Fruit fly (Drosophila melanogaster) whole organism, embryonic: ENCODE data around the gene PLCXD.

ENCODE experiments used
- Asciz ChIP-seq: fragments of 200-800 bp; sonication (Bioruptor generic); optimal IDR thresholded peaks from 2 replicates; lab custom pipeline; 2017; ENCODE audit warnings: missing biosample characterization, mild to moderate bottlenecking, missing genetic modification characterization, missing genetic modification reagents
- Atf6 ChIP-seq: fragments of 200-800 bp; sonication (Bioruptor generic); IDR thresholded peaks from 2 replicates; pipeline ENCODE4 v1.3.6; 2022; ENCODE audit warnings: missing biosample characterization, missing genetic modification characterization
- CG10654 ChIP-seq: fragments of 200-800 bp; sonication (Bioruptor generic); optimal IDR thresholded peaks from 2 replicates; lab custom pipeline; 2016; ENCODE audit warnings: missing biosample characterization, missing genetic modification characterization
- CG12942 ChIP-seq: fragments of 200-800 bp; sonication (Bioruptor generic); optimal IDR thresholded peaks from 3 replicates; lab custom pipeline; 2016; ENCODE audit warnings: missing biosample characterization, missing genetic modification characterization
- CG14710 ChIP-seq: fragments of 200-800 bp; sonication (Bioruptor generic); optimal IDR thresholded peaks from 3 replicates; lab custom pipeline; 2019; ENCODE audit warnings: missing biosample characterization, mild to moderate bottlenecking, missing genetic modification characterization, moderate library complexity
- CG16813 ChIP-seq: fragments of 200-800 bp; sonication (Bioruptor generic); IDR thresholded peaks from 3 replicates; pipeline ENCODE4 v1.3.6; 2022; ENCODE audit warnings: missing biosample characterization, missing genetic modification characterization; ENCODE audit not compliant: partially characterized antibody
- CG17361 ChIP-seq: fragments of 200-800 bp; sonication (Bioruptor generic); IDR thresholded peaks from 3 replicates; pipeline ENCODE4 v1.3.6; 2022; ENCODE audit warnings: missing biosample characterization, missing genetic modification characterization
- CG1792 ChIP-seq: fragments of 200-800 bp; sonication (Bioruptor generic); optimal IDR thresholded peaks from 2 replicates; lab custom pipeline; 2016; ENCODE audit warnings: missing biosample characterization, missing genetic modification characterization
- CG2116 ChIP-seq: fragments of 200-800 bp; sonication (Bioruptor generic); optimal IDR thresholded peaks from 3 replicates; lab custom pipeline; 2018; ENCODE audit warnings: missing biosample characterization, mild to moderate bottlenecking, missing genetic modification characterization
- CG2120 ChIP-seq: fragments of 200-800 bp; sonication (Bioruptor generic); optimal IDR thresholded peaks from 3 replicates; lab custom pipeline; 2016; ENCODE audit warnings: missing biosample characterization, missing genetic modification characterization
- CG33557 ChIP-seq: fragments of 200-800 bp; sonication (Bioruptor generic); optimal IDR thresholded peaks from 2 replicates; lab custom pipeline; 2019; ENCODE audit warnings: missing biosample characterization, mild to moderate bottlenecking, missing genetic modification characterization, moderate library complexity
- CG34224 ChIP-seq: fragments of 200-800 bp; sonication (Bioruptor generic); IDR thresholded peaks from 3 replicates; pipeline ENCODE4 v1.3.6; 2022; ENCODE audit warnings: missing biosample characterization, missing genetic modification characterization; ENCODE audit not compliant: partially characterized antibody
- CG4424 ChIP-seq: fragments of 200-800 bp; sonication (Bioruptor generic); optimal IDR thresholded peaks from 3 replicates; lab custom pipeline; 2016; ENCODE audit warnings: missing biosample characterization, missing genetic modification characterization
- CG4854 ChIP-seq: fragments of 200-800 bp; sonication (Bioruptor generic); optimal IDR thresholded peaks from 2 replicates; lab custom pipeline; 2016; ENCODE audit warnings: missing biosample characterization, missing genetic modification characterization, inconsistent platforms
- CG6791 ChIP-seq: fragments of 200-800 bp; sonication (Bioruptor generic); IDR thresholded peaks from 3 replicates; pipeline ENCODE4 v1.3.6; 2022; ENCODE audit warnings: missing biosample characterization, missing genetic modification characterization; ENCODE audit not compliant: partially characterized antibody
- CG6854 ChIP-seq: fragments of 200-800 bp; sonication (Bioruptor generic); optimal IDR thresholded peaks from 3 replicates; lab custom pipeline; 2017; ENCODE audit warnings: missing biosample characterization, mild to moderate bottlenecking, missing genetic modification characterization
- CG7372 ChIP-seq: fragments of 200-800 bp; sonication (Bioruptor generic); IDR thresholded peaks from 2 replicates; pipeline ENCODE4 v1.3.6; 2022; ENCODE audit warnings: missing biosample characterization, missing genetic modification characterization
- CG8281 ChIP-seq: fragments of 200-800 bp; sonication (Bioruptor generic); optimal IDR thresholded peaks from 2 replicates; lab custom pipeline; 2018; ENCODE audit warnings: missing biosample characterization, mild to moderate bottlenecking, missing genetic modification characterization, moderate library complexity
- CG8388 ChIP-seq: fragments of 200-800 bp; sonication (Bioruptor generic); optimal IDR thresholded peaks from 2 replicates; lab custom pipeline; 2019; ENCODE audit warnings: missing biosample characterization, mild to moderate bottlenecking, missing genetic modification characterization, moderate library complexity
- CG8944 ChIP-seq: fragments of 200-800 bp; sonication (Bioruptor generic); optimal IDR thresholded peaks from 3 replicates; lab custom pipeline; 2016; ENCODE audit warnings: missing biosample characterization, missing genetic modification characterization
- CG9817 ChIP-seq: fragments of 200-800 bp; sonication (Bioruptor generic); optimal IDR thresholded peaks from 2 replicates; lab custom pipeline; 2018; ENCODE audit warnings: missing biosample characterization, mild to moderate bottlenecking, missing genetic modification characterization, moderate library complexity
- CrebB ChIP-seq: fragments of 200-800 bp; sonication (Bioruptor generic); optimal IDR thresholded peaks from 3 replicates; lab custom pipeline; 2018; ENCODE audit warnings: missing biosample characterization, mild to moderate bottlenecking, missing genetic modification characterization
- Dip3 ChIP-seq: fragments of 200-800 bp; sonication (Bioruptor generic); optimal IDR thresholded peaks from 3 replicates; lab custom pipeline; 2016; ENCODE audit warnings: missing biosample characterization, missing genetic modification characterization
- Dp ChIP-seq: fragments of 200-800 bp; sonication (Bioruptor generic); optimal IDR thresholded peaks from 2 replicates; lab custom pipeline; 2018; ENCODE audit warnings: missing biosample characterization, mild to moderate bottlenecking, missing genetic modification characterization, moderate library complexity
- Drgx ChIP-seq: fragments of 200-800 bp; sonication (Bioruptor generic); IDR thresholded peaks from 2 replicates; pipeline ENCODE4 v1.3.6; 2022; ENCODE audit warnings: missing biosample characterization, missing genetic modification characterization
- H15 ChIP-seq: fragments of 200-800 bp; sonication (Bioruptor generic); IDR thresholded peaks from 3 replicates; pipeline ENCODE4 v1.3.6; 2022; ENCODE audit warnings: missing biosample characterization, missing genetic modification characterization
- HHEX ChIP-seq: fragments of 200-800 bp; sonication (Bioruptor generic); optimal IDR thresholded peaks from 3 replicates; lab custom pipeline; 2017; ENCODE audit warnings: missing biosample characterization, mild to moderate bottlenecking, missing genetic modification characterization, missing genetic modification reagents
- Hand ChIP-seq: fragments of 200-800 bp; sonication (Bioruptor generic); optimal IDR thresholded peaks from 2 replicates; lab custom pipeline; 2017; ENCODE audit warnings: mild to moderate bottlenecking, missing biosample characterization, missing genetic modification reagents, missing genetic modification characterization
- Hr3 ChIP-seq: fragments of 200-800 bp; sonication (Bioruptor generic); optimal IDR thresholded peaks from 3 replicates; lab custom pipeline; 2016; ENCODE audit warnings: missing biosample characterization, missing genetic modification characterization
- Lhr ChIP-seq: fragments of 200-800 bp; sonication (Bioruptor generic); optimal IDR thresholded peaks from 3 replicates; lab custom pipeline; 2017; ENCODE audit warnings: mild to moderate bottlenecking, missing biosample characterization, missing genetic modification reagents, missing genetic modification characterization
- Med ChIP-seq: fragments of 200-800 bp; sonication (Bioruptor generic); peaks from one replicate; lab custom pipeline; 2016; ENCODE audit warnings: missing biosample characterization, missing genetic modification characterization, mild to moderate bottlenecking, inconsistent platforms, moderate library complexity
- Mes4 ChIP-seq: fragments of 200-800 bp; sonication (Bioruptor generic); optimal IDR thresholded peaks from 2 replicates; lab custom pipeline; 2016; ENCODE audit warnings: missing biosample characterization, missing genetic modification characterization
- NK7.1 ChIP-seq: fragments of 200-800 bp; sonication (Bioruptor generic); optimal IDR thresholded peaks from 3 replicates; lab custom pipeline; 2016; ENCODE audit warnings: missing biosample characterization, missing genetic modification characterization
- Side ChIP-seq: fragments of 200-800 bp; sonication (Bioruptor generic); optimal IDR thresholded peaks from 2 replicates; lab custom pipeline; 2016; ENCODE audit warnings: missing biosample characterization, missing genetic modification characterization
- chif ChIP-seq, 2 experiments: fragments of 200-800 bp; sonication (Bioruptor generic); optimal IDR thresholded peaks; 3 replicates each; lab custom pipeline; 2016; ENCODE audit warnings: missing biosample characterization in 2 of 2, missing genetic modification characterization in 2 of 2
- crol ChIP-seq: fragments of 200-800 bp; sonication (Bioruptor generic); IDR thresholded peaks from 2 replicates; pipeline ENCODE4 v1.3.6; 2022; ENCODE audit warnings: missing biosample characterization, missing genetic modification characterization
- dimm ChIP-seq: fragments of 200-800 bp; sonication (Bioruptor generic); IDR thresholded peaks from 2 replicates; pipeline ENCODE4 v1.3.6; 2022; ENCODE audit warnings: missing biosample characterization, missing genetic modification characterization
- fu2 ChIP-seq: fragments of 200-800 bp; sonication (Bioruptor generic); optimal IDR thresholded peaks from 2 replicates; lab custom pipeline; 2016; ENCODE audit warnings: missing biosample characterization, missing genetic modification characterization
- gcm2 ChIP-seq: fragments of 200-800 bp; sonication (Bioruptor generic); optimal IDR thresholded peaks from 2 replicates; lab custom pipeline; 2016; ENCODE audit warnings: missing biosample characterization, missing genetic modification characterization
- hkb ChIP-seq, 2 experiments: fragments of 200-800 bp in 1 of 2; fragments of >200 bp in 1 of 2; sonication (Bioruptor generic) in 1 of 2; IDR thresholded peaks in 1 of 2; optimal IDR thresholded peaks in 1 of 2; 2 replicates each; pipeline versions ENCODE4 v1.3.6 to Lab custom; 2017 to 2022; ENCODE audit warnings: missing biosample characterization in 1 of 2, missing genetic modification characterization in 1 of 2
- ind ChIP-seq: fragments of 200-800 bp; sonication (Bioruptor generic); optimal IDR thresholded peaks from 3 replicates; lab custom pipeline; 2016; ENCODE audit warnings: missing biosample characterization, missing genetic modification characterization
- lola ChIP-seq, 3 experiments: fragments of >200 bp in 2 of 3; fragments of 200-800 bp in 1 of 3; sonication (Bioruptor generic) in 1 of 3; optimal IDR thresholded peaks; 2 replicates each; lab custom pipeline; 2017 to 2019; ENCODE audit warnings: missing biosample characterization in 3 of 3, missing genetic modification characterization in 3 of 3, mild to moderate bottlenecking in 1 of 3, moderate library complexity in 1 of 3
- mam ChIP-seq: fragments of 200-800 bp; sonication (Bioruptor generic); optimal IDR thresholded peaks from 3 replicates; lab custom pipeline; 2016; ENCODE audit warnings: missing biosample characterization, missing genetic modification characterization
- nerfin-1 ChIP-seq: fragments of 200-800 bp; sonication (Bioruptor generic); optimal IDR thresholded peaks from 3 replicates; lab custom pipeline; 2019; ENCODE audit warnings: missing biosample characterization, mild to moderate bottlenecking, missing genetic modification characterization, moderate library complexity
- org-1 ChIP-seq: fragments of 200-800 bp; sonication (Bioruptor generic); optimal IDR thresholded peaks from 2 replicates; lab custom pipeline; 2017; ENCODE audit warnings: missing biosample characterization, missing genetic modification characterization
- pb ChIP-seq: fragments of 200-800 bp; sonication (Bioruptor generic); optimal IDR thresholded peaks from 3 replicates; lab custom pipeline; 2016; ENCODE audit warnings: missing biosample characterization, missing genetic modification characterization
- row ChIP-seq: fragments of 200-800 bp; sonication (Bioruptor generic); IDR thresholded peaks from 3 replicates; pipeline ENCODE4 v1.3.6; 2022; ENCODE audit warnings: missing biosample characterization, missing genetic modification characterization
- sna ChIP-seq: fragments of 200-800 bp; sonication (Bioruptor generic); IDR thresholded peaks from 2 replicates; pipeline ENCODE4 v1.3.6; 2022; ENCODE audit warnings: missing biosample characterization, missing genetic modification characterization; ENCODE audit not compliant: partially characterized antibody
- tin ChIP-seq: fragments of 200-800 bp; sonication (Bioruptor generic); optimal IDR thresholded peaks from 3 replicates; lab custom pipeline; 2016; ENCODE audit warnings: missing biosample characterization, missing genetic modification characterization
- zen2 ChIP-seq: fragments of 200-800 bp; sonication (Bioruptor generic); IDR thresholded peaks from 3 replicates; pipeline ENCODE4 v1.3.6; 2022; ENCODE audit warnings: missing biosample characterization, missing genetic modification characterization; ENCODE audit not compliant: partially characterized antibody

The PLCXD gene

DNA sequence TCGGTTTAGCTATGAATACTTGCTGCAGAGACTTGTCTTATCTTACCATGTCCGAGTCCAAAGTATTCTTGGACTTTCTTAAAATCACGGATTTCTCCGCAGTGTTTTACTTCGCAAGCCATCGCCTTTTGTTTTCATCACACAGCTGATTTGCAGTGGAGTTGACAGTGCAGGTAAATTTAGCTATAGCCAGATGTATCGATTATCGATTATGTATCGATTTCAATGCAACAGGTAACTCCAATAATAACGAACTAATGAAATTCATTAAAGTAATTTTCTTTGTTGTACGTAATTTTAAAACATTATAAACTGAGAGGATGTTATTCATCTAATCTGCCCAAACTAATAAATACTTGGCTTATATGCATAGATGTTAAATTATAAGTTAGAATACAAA is 13.8 kb downstream of the PLCXD start, which contains the start of gene Rab3-GAP (continued):
- TF ChIP-seq Asciz (peak; percentile 36), CG34224 (GFP tag; lab: Robert Waterston, UW) (peak; percentile 79), CG2120 (GFP tag; lab: Kevin White, UChicago) (peak; percentile 51), Dip3 (GFP tag; lab: Kevin White, UChicago) (no peak), ind (GFP tag; lab: Kevin White, UChicago) (peak; percentile 11), CG33557 (no peak), hkb (optimal IDR thresholded peaks at IDR 0.05; lab: Kevin White, UChicago) (no peak), hkb (GFP tag; IDR thresholded peaks at IDR 0.05; lab: Robert Waterston, UW) (peak; percentile 57), crol (GFP tag; lab: Robert Waterston, UW) (no peak), zen2 (peak; percentile 55; the same call in 2 of the 3 replicates), org-1 (no peak), Side (GFP tag; lab: Kevin White, UChicago) (no peak), CG14710 (tag; lab: Kevin White, UChicago) (peak; percentile 51), NK7.1 (GFP tag; lab: Kevin White, UChicago) (no peak), CG6854 (GFP tag; lab: Kevin White, UChicago) (no peak), nerfin-1 (tag; lab: Kevin White, UChicago) (peak; percentile 62), sna (GFP tag; lab: Robert Waterston, UW) (peak; percentile 68; the same call in 1 of the 2 replicates), CG10654 (no peak), CG8944 (no peak), row (GFP tag; lab: Robert Waterston, UW) (peak; percentile 85), CG8281 (tag; lab: Kevin White, UChicago) (no peak), dimm (GFP tag; lab: Robert Waterston, UW) (no peak), CG6791 (GFP tag; lab: Robert Waterston, UW) (peak; percentile 45; the same call in 1 of the 3 replicates), CG1792 (GFP tag; lab: Kevin White, UChicago) (no peak), pb (GFP tag; lab: Kevin White, UChicago) (no peak), CG4854 (GFP tag; lab: Kevin White, UChicago) (no peak), H15 (GFP tag; lab: Robert Waterston, UW) (no peak), Med (GFP tag; lab: Kevin White, UChicago) (peak; percentile 78), CG4424 (GFP tag; lab: Kevin White, UChicago) (peak; percentile 46), CG17361 (peak; percentile 51; the same call in 1 of the 3 replicates), CrebB (no peak), CG2116 (GFP tag; lab: Kevin White, UChicago) (peak; percentile 85), CG7372 (GFP tag; lab: Robert Waterston, UW) (no peak), tin (GFP tag; lab: Kevin White, UChicago) (peak; percentile 29), Hr3 (GFP tag; lab: Kevin White, UChicago) (peak; percentile 14), CG8388 (peak; percentile 15), Lhr (no peak), chif (GFP tag; optimal IDR thresholded peaks at IDR 0.05; lab: Kevin White, UChicago) (peak in 1 of 2 experiments; percentile 16), Dp (GFP tag; lab: Kevin White, UChicago) (peak; percentile 10), Atf6 (GFP tag; lab: Robert Waterston, UW) (0 out of 2 replicates have a peak, but pooled peaks have one; percentile 15), Hand (no peak), HHEX (no peak), Mes4 (GFP tag; lab: Kevin White, UChicago) (no peak), CG9817 (tag; lab: Kevin White, UChicago) (no peak), lola (GFP tag; optimal IDR thresholded peaks at IDR 0.05; lab: Kevin White, UChicago) (peak in 1 of 3 experiments; percentile 27), Drgx (GFP tag; lab: Robert Waterston, UW) (no peak), mam (GFP tag; lab: Kevin White, UChicago) (no peak), CG12942 (peak; percentile 34), CG16813 (GFP tag; lab: Robert Waterston, UW) (peak; percentile 45; the same call in 2 of the 3 replicates), gcm2 (GFP tag; lab: Kevin White, UChicago) (no peak), fu2 (GFP tag; lab: Kevin White, UChicago) (no peak)
